Fruit fly (Drosophila melanogaster) whole organism, prepupa: Measurements from ENCODE around the gene CG15824.

Experiments
- CG10631 ChIP-seq: fragments of 200-800 bp; sonication (Bioruptor generic); optimal IDR thresholded peaks from 2 replicates; lab custom pipeline; 2016; ENCODE audit warnings: missing biosample characterization, missing genetic modification characterization
- CG11294 ChIP-seq: fragments of 200-800 bp; sonication (Bioruptor generic); IDR thresholded peaks from 2 replicates; pipeline ENCODE4 v1.3.6; 2022; ENCODE audit warnings: missing biosample characterization, missing genetic modification characterization
- CG11762 ChIP-seq: fragments of 200-800 bp; sonication (Bioruptor generic); optimal IDR thresholded peaks from 3 replicates; lab custom pipeline; 2016; ENCODE audit warnings: missing biosample characterization, missing genetic modification characterization; ENCODE audit not compliant: insufficient read depth
- CG15336 ChIP-seq: fragments of 200-800 bp; sonication (Bioruptor generic); IDR thresholded peaks from 2 replicates; pipeline ENCODE4 v1.3.6; 2022; ENCODE audit warnings: missing biosample characterization, missing genetic modification characterization
- CG1621 ChIP-seq: fragments of 200-800 bp; sonication (Bioruptor generic); optimal IDR thresholded peaks from 3 replicates; lab custom pipeline; 2018; ENCODE audit warnings: missing biosample characterization, mild to moderate bottlenecking, missing genetic modification characterization
- CG31627 ChIP-seq: fragments of 200-800 bp; sonication (Bioruptor generic); optimal IDR thresholded peaks from 3 replicates; lab custom pipeline; 2016; ENCODE audit warnings: missing biosample characterization, missing genetic modification characterization
- CG34406 ChIP-seq: fragments of 200-800 bp; sonication (Bioruptor generic); optimal IDR thresholded peaks from 3 replicates; lab custom pipeline; 2016; ENCODE audit warnings: missing biosample characterization, missing genetic modification characterization
- CG3919 ChIP-seq: fragments of 200-800 bp; sonication (Bioruptor generic); optimal IDR thresholded peaks from 3 replicates; lab custom pipeline; 2016; ENCODE audit warnings: missing biosample characterization, missing genetic modification characterization
- CG4318 ChIP-seq: fragments of 200-800 bp; sonication (Bioruptor generic); optimal IDR thresholded peaks from 3 replicates; lab custom pipeline; 2017; ENCODE audit warnings: missing biosample characterization, mild to moderate bottlenecking, missing genetic modification characterization
- CG6163 ChIP-seq: fragments of 200-800 bp; sonication (Bioruptor generic); IDR thresholded peaks from 3 replicates; pipeline ENCODE4 v1.3.6; 2022; ENCODE audit warnings: missing biosample characterization, missing genetic modification characterization
- CG6276 ChIP-seq: fragments of 200-800 bp; sonication (Bioruptor generic); optimal IDR thresholded peaks from 2 replicates; lab custom pipeline; 2017; ENCODE audit warnings: missing biosample characterization, mild to moderate bottlenecking, missing genetic modification characterization
- CG6792 ChIP-seq: fragments of 200-800 bp; sonication (Bioruptor generic); optimal IDR thresholded peaks from 3 replicates; lab custom pipeline; 2016; ENCODE audit warnings: missing biosample characterization, missing genetic modification characterization
- CG6808 ChIP-seq: fragments of 200-800 bp; sonication (Bioruptor generic); optimal IDR thresholded peaks from 3 replicates; lab custom pipeline; 2017; ENCODE audit warnings: missing biosample characterization, missing genetic modification characterization, mild to moderate bottlenecking, moderate library complexity, missing genetic modification reagents
- CG6854 ChIP-seq: fragments of 200-800 bp; sonication (Bioruptor generic); optimal IDR thresholded peaks from 2 replicates; lab custom pipeline; 2017; ENCODE audit warnings: missing biosample characterization, mild to moderate bottlenecking, missing genetic modification characterization
- CG7368 ChIP-seq: fragments of 200-800 bp; sonication (Bioruptor generic); optimal IDR thresholded peaks from 3 replicates; lab custom pipeline; 2016; ENCODE audit warnings: missing biosample characterization, missing genetic modification characterization
- CG8119 ChIP-seq: fragments of 200-800 bp; sonication (Bioruptor generic); IDR thresholded peaks from 3 replicates; pipeline ENCODE4 v1.3.6; 2022; ENCODE audit warnings: missing biosample characterization, missing genetic modification characterization
- CG8319 ChIP-seq: fragments of 200-800 bp; sonication (Bioruptor generic); optimal IDR thresholded peaks from 3 replicates; lab custom pipeline; 2016; ENCODE audit warnings: missing biosample characterization, missing genetic modification characterization
- Eip75B ChIP-seq: fragments of 200-800 bp; sonication (Bioruptor generic); optimal IDR thresholded peaks from 3 replicates; lab custom pipeline; 2016; ENCODE audit warnings: missing biosample characterization, missing genetic modification characterization
- Eip93F ChIP-seq: fragments of 200-800 bp; sonication (Bioruptor generic); optimal IDR thresholded peaks from 2 replicates; lab custom pipeline; 2016; ENCODE audit warnings: missing biosample characterization, mild to moderate bottlenecking, missing genetic modification characterization
- Ets96B ChIP-seq: fragments of 200-800 bp; optimal IDR thresholded peaks from 2 replicates; lab custom pipeline; 2019; ENCODE audit warnings: missing biosample characterization, mild to moderate bottlenecking, missing genetic modification characterization, moderate library complexity
- Gug ChIP-seq: fragments of 200-800 bp; sonication (Bioruptor generic); IDR thresholded peaks from 2 replicates; pipeline ENCODE4 v1.3.6; 2022; ENCODE audit warnings: missing biosample characterization, missing genetic modification characterization
- Hr38 ChIP-seq: sonication (Bioruptor generic); optimal IDR thresholded peaks from 2 replicates; lab custom pipeline; 2016; ENCODE audit warnings: missing biosample characterization, missing genetic modification characterization
- Hr39 ChIP-seq: fragments of 200-800 bp; sonication (Bioruptor generic); optimal IDR thresholded peaks from 2 replicates; lab custom pipeline; 2016; ENCODE audit warnings: missing biosample characterization, missing genetic modification characterization
- Hr4 ChIP-seq: fragments of 200-800 bp; sonication (Bioruptor generic); optimal IDR thresholded peaks from 3 replicates; lab custom pipeline; 2016; ENCODE audit warnings: missing biosample characterization, missing genetic modification characterization
- Lpt ChIP-seq: fragments of 200-800 bp; sonication (Bioruptor generic); optimal IDR thresholded peaks from 3 replicates; lab custom pipeline; 2016; ENCODE audit warnings: missing biosample characterization, missing genetic modification characterization
- Sox102F ChIP-seq: fragments of 200-800 bp; sonication (Bioruptor generic); optimal IDR thresholded peaks from 2 replicates; lab custom pipeline; 2016; ENCODE audit warnings: missing biosample characterization, mild to moderate bottlenecking, missing genetic modification characterization
- Sox14 ChIP-seq: fragments of 200-800 bp; sonication (Bioruptor generic); optimal IDR thresholded peaks from 3 replicates; lab custom pipeline; 2016; ENCODE audit warnings: missing biosample characterization, missing genetic modification characterization
- achi ChIP-seq: fragments of 200-800 bp; sonication (Bioruptor generic); optimal IDR thresholded peaks from 3 replicates; lab custom pipeline; 2016; ENCODE audit warnings: missing biosample characterization, missing genetic modification characterization
- acj6 ChIP-seq: fragments of 200-800 bp; sonication (Bioruptor generic); optimal IDR thresholded peaks from 3 replicates; lab custom pipeline; 2016; ENCODE audit warnings: missing biosample characterization, missing genetic modification characterization
- dac ChIP-seq: fragments of 200-800 bp; sonication (Bioruptor generic); optimal IDR thresholded peaks from 2 replicates; lab custom pipeline; 2017; ENCODE audit warnings: missing biosample characterization, mild to moderate bottlenecking, missing genetic modification characterization
- eg ChIP-seq: fragments of 200-800 bp; sonication (Bioruptor generic); IDR thresholded peaks from 3 replicates; pipeline ENCODE4 v1.3.6; 2022; ENCODE audit warnings: missing biosample characterization, missing genetic modification characterization
- esn ChIP-seq: fragments of 200-800 bp; sonication (Bioruptor generic); optimal IDR thresholded peaks from 2 replicates; lab custom pipeline; 2016; ENCODE audit warnings: missing biosample characterization, mild to moderate bottlenecking, missing genetic modification characterization, moderate library complexity
- fd59A ChIP-seq: fragments of 200-800 bp; sonication (Bioruptor generic); optimal IDR thresholded peaks from 2 replicates; lab custom pipeline; 2017; ENCODE audit warnings: missing biosample characterization, mild to moderate bottlenecking, missing genetic modification characterization, missing genetic modification reagents
- fd85E ChIP-seq: fragments of 200-800 bp; sonication (Bioruptor generic); optimal IDR thresholded peaks from 3 replicates; lab custom pipeline; 2016; ENCODE audit warnings: missing biosample characterization, missing genetic modification characterization
- net ChIP-seq: fragments of 200-800 bp; sonication (Bioruptor generic); optimal IDR thresholded peaks from 3 replicates; lab custom pipeline; 2016; ENCODE audit warnings: missing biosample characterization, missing genetic modification characterization
- pdm3 ChIP-seq: fragments of 200-800 bp; sonication (Bioruptor generic); optimal IDR thresholded peaks from 3 replicates; lab custom pipeline; 2016; ENCODE audit warnings: missing biosample characterization, missing genetic modification characterization
- salr ChIP-seq, 2 experiments: fragments of 200-800 bp; sonication (Bioruptor generic); optimal IDR thresholded peaks; 3 replicates each; lab custom pipeline; 2016 to 2018; ENCODE audit warnings: missing biosample characterization in 2 of 2, missing genetic modification characterization in 2 of 2, mild to moderate bottlenecking in 1 of 2
- spab ChIP-seq: fragments of 200-800 bp; sonication (Bioruptor generic); optimal IDR thresholded peaks from 2 replicates; lab custom pipeline; 2017; ENCODE audit warnings: missing biosample characterization, mild to moderate bottlenecking, missing genetic modification characterization, missing genetic modification reagents
- ss ChIP-seq, 2 experiments: fragments of 200-800 bp; sonication (Bioruptor generic); optimal IDR thresholded peaks; 2 replicates in 1 of 2; 3 replicates in 1 of 2; lab custom pipeline; 2017 to 2018; ENCODE audit warnings: mild to moderate bottlenecking in 2 of 2, missing biosample characterization in 2 of 2, missing genetic modification characterization in 2 of 2, moderate library complexity in 1 of 2
- svp ChIP-seq: fragments of 200-800 bp; sonication (Bioruptor generic); peaks from one replicate; lab custom pipeline; 2016; ENCODE audit warnings: missing biosample characterization, missing genetic modification characterization
- topi ChIP-seq: fragments of 200-800 bp; sonication (Bioruptor generic); optimal IDR thresholded peaks from 3 replicates; lab custom pipeline; 2016; ENCODE audit warnings: missing biosample characterization, missing genetic modification characterization
- vri ChIP-seq: fragments of 200-800 bp; sonication (Bioruptor generic); optimal IDR thresholded peaks from 3 replicates; lab custom pipeline; 2016; ENCODE audit warnings: missing biosample characterization, mild to moderate bottlenecking, missing genetic modification characterization

The CG15824 gene

DNA sequence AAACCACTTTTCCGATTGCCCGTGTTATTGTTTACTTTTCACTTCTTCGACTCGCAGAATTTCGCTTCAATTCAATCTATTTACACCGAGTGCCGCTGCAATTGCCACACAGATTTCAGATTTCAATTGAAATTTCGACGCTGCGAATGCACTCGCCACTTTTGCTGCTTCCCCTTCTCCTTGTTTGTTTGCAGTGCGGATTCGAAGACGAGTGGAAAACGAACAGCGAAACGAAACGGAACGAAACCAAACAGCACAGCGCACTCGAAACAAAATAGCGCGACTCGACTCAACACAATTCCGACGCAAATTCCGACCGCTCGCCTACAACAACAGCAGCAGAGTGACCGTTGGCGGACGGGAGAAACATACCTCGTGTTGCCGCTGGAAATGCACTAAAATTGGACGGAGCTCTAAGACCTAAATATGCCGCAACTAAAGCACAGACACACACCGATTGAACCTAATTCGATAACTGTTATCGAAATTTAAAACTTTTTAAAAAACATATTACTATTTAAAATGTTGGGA is 34.1 kb downstream of the CG15824 start, which contains the start of gene drongo (continued):
- TF ChIP-seq fd59A (GFP tag; lab: Kevin White, UChicago): no peak
- no peak for TF ChIP-seq CG34406 (GFP tag; lab: Kevin White, UChicago)
- no peak for TF ChIP-seq Sox102F
- no peak for TF ChIP-seq achi (GFP tag; lab: Kevin White, UChicago)
- TF ChIP-seq fd85E (GFP tag; lab: Kevin White, UChicago): no peak
- TF ChIP-seq CG6854 (GFP tag; lab: Kevin White, UChicago): peak; percentile 70
- TF ChIP-seq CG3919 (GFP tag; lab: Kevin White, UChicago): peak; percentile 27
- no peak for TF ChIP-seq pdm3
- TF ChIP-seq ss (GFP tag; optimal IDR thresholded peaks at IDR 0.05; lab: Kevin White, UChicago): peak; percentile 38 to 48
- no peak for TF ChIP-seq dac (GFP tag; lab: Kevin White, UChicago)
- TF ChIP-seq CG31627 (GFP tag; lab: Kevin White, UChicago): no peak
- peak; percentile 13; the same call in 1 of the 3 replicates for TF ChIP-seq CG8119
- no peak for TF ChIP-seq Gug

- no peak for TF ChIP-seq Gug
- no peak for TF ChIP-seq net
- no peak for TF ChIP-seq spab
- TF ChIP-seq Sox14 (GFP tag; lab: Kevin White, UChicago): no peak
- TF ChIP-seq eg (GFP tag; lab: Robert Waterston, UW): no peak
- no peak for TF ChIP-seq esn (GFP tag; lab: Kevin White, UChicago)
- TF ChIP-seq Eip93F (GFP tag; lab: Kevin White, UChicago): no peak
- TF ChIP-seq CG3919 (GFP tag; lab: Kevin White, UChicago): no peak
- no peak for TF ChIP-seq CG10631 (GFP tag; lab: Kevin White, UChicago)
- no peak for TF ChIP-seq salr (GFP tag; optimal IDR thresholded peaks at IDR 0.05; lab: Kevin White, UChicago)
- TF ChIP-seq CG8119: no peak
- TF ChIP-seq CG15336 (GFP tag; lab: Robert Waterston, UW): no peak
- no peak for TF ChIP-seq CG7368
These were observed 35.0 kb downstream of the CG15824 start for dm6 chr2L:849787-850512.

- TF ChIP-seq CG6792 (GFP tag; lab: Kevin White, UChicago) (no peak), svp (GFP tag; lab: Kevin White, UChicago) (peak; percentile 99), Lpt (GFP tag; lab: Kevin White, UChicago) (no peak), Eip93F (GFP tag; lab: Kevin White, UChicago) (peak; percentile 32), Hr39 (GFP tag; lab: Kevin White, UChicago) (no peak)
These were observed 35.7 kb downstream of the CG15824 start for dm6 chr2L:849138-849744.

dm6 chr2L:847988-848622 is 36.8 kb downstream of the CG15824 start:
- peak; percentile 87 for TF ChIP-seq CG3919 (GFP tag; lab: Kevin White, UChicago)
- TF ChIP-seq CG6276 (GFP tag; lab: Kevin White, UChicago): peak; percentile 6
- peak; percentile 24 for TF ChIP-seq Lpt (GFP tag; lab: Kevin White, UChicago)
- TF ChIP-seq CG4318 (GFP tag; lab: Kevin White, UChicago): no peak
- peak; percentile 86 for TF ChIP-seq Eip75B (GFP tag; lab: Kevin White, UChicago)
- peak; percentile 49 for TF ChIP-seq Hr4
- peak; percentile 57 for TF ChIP-seq CG6854 (GFP tag; lab: Kevin White, UChicago)
- no peak for TF ChIP-seq Hr38 (GFP tag; lab: Kevin White, UChicago)
- peak; percentile 78 for TF ChIP-seq acj6 (GFP tag; lab: Kevin White, UChicago)
- peak; percentile 88 for TF ChIP-seq vri (GFP tag; lab: Kevin White, UChicago)
- peak; percentile 36; the same call in 1 of the 2 replicates for TF ChIP-seq Gug
- TF ChIP-seq CG11762 (GFP tag; lab: Kevin White, UChicago): peak; percentile 47
- TF ChIP-seq CG1621 (tag; lab: Kevin White, UChicago): peak; percentile 66
- no peak for TF ChIP-seq CG11294
- peak; percentile 68 for TF ChIP-seq Ets96B
- TF ChIP-seq CG6163 (GFP tag; lab: Robert Waterston, UW): peak; percentile 87
- peak; percentile 67 for TF ChIP-seq spab
- TF ChIP-seq CG8119: no peak
- peak; percentile 86 for TF ChIP-seq topi (GFP tag; lab: Kevin White, UChicago)
- TF ChIP-seq CG7368: peak; percentile 80
- peak; percentile 86 for TF ChIP-seq Hr39 (GFP tag; lab: Kevin White, UChicago)
- TF ChIP-seq CG6808 (GFP tag; lab: Kevin White, UChicago): peak; percentile 72
- peak; percentile 44 for TF ChIP-seq CG8319 (GFP tag; lab: Kevin White, UChicago)
- TF ChIP-seq CG31627 (GFP tag; lab: Kevin White, UChicago): peak; percentile 87
